Worm (Caenorhabditis elegans): ENCODE results near the gene papl-1.

The papl-1 gene

DNA sequence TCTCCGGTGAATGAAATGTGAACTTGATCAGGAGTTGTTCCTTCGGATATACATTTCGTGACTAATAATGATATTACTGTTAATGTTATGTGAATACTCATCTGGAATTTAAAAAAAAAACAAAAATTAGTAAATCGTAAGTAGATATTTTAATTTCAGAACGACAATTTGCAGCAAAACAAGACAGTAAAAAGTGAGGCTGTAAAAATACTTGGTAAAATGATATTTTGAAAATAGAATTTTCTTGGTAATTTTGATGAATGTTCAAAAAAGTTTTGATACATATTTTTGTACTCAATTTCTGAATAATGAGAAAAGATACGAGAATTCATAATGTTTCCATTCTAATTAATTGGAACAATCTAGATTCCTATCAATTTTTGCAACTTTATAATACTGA, at the start of gene papl-1:
papl-1 (minus strand) TSS at position 101 of the 400 bp plus-strand sequence.
- TF ChIP-seq ceh-40 (GFP tag; IDR thresholded peaks at IDR 0.05) (no peak), hlh-12 (tag; optimal IDR thresholded peaks at IDR 0.05) (no peak), nhr-90 (tag; optimal IDR thresholded peaks at IDR 0.05) (no peak), mel-28 (tag; optimal IDR thresholded peaks at IDR 0.05; ENCODE audit: borderline replicate concordance) (no peak), die-1 (tag; optimal IDR thresholded peaks at IDR 0.05) (no peak), F52B5.7 (tag; optimal IDR thresholded peaks at IDR 0.05) (no peak), F57A8.1 (GFP tag; optimal IDR thresholded peaks at IDR 0.05) (no peak), nfya-1 (tag; optimal IDR thresholded peaks at IDR 0.05; ENCODE audit: borderline replicate concordance, insufficient read depth) (no peak), B0035.1 (tag; optimal IDR thresholded peaks at IDR 0.05) (no peak), hrde-1 (tag; optimal IDR thresholded peaks at IDR 0.05; ENCODE audit: borderline replicate concordance) (no peak), F23B12.7 (tag; optimal IDR thresholded peaks at IDR 0.05; ENCODE audit: insufficient read depth) (no peak), F10E7.11 (tag; optimal IDR thresholded peaks at IDR 0.05) (no peak), Y53G8AR.9 (GFP tag; conservative IDR thresholded peaks at IDR 0.05) (no peak), B0019.2 (GFP tag; conservative IDR thresholded peaks at IDR 0.05) (no peak), aptf-2 (GFP tag; conservative IDR thresholded peaks at IDR 0.05) (no peak), D2030.7 (GFP tag; IDR thresholded peaks at IDR 0.05) (no peak), F37B4.10 (GFP tag; IDR thresholded peaks at IDR 0.05) (no peak), ama-1 (optimal IDR thresholded peaks at IDR 0.05) (no peak), ama-1 (GFP tag; optimal IDR thresholded peaks at IDR 0.05) (no peak), pha-4 (tag; optimal IDR thresholded peaks at IDR 0.05) (no peak)

DNA sequence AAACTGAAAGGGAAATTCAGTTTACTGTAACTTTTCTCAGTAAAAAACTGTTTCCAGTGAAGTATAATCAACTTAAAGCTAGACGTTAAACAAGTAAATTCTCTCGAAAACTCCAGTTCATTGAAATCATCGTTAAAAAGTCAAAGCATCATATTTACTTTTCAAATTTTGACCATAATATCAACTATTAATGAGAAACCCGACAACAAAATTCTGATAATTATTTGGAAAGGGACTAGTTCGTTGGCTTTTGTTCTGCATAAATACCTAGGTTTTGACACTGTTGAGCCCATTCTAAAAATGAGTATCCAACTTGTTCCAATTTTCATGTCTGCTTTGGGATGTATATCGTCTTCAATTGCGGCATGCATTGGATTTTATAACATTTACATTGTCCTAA, 46.6 kb upstream of the papl-1 start, which contains the start of gene ZC443.7:
ZC443.7 (plus strand) TSS at position 301 of the 400 bp plus-strand sequence.
- TF ChIP-seq snpc-1.1 (tag; optimal IDR thresholded peaks at IDR 0.05; ENCODE audit: insufficient read depth) (no peak), pha-4 (tag; optimal IDR thresholded peaks at IDR 0.05) (no peak), sea-2 (GFP tag; IDR thresholded peaks at IDR 0.05) (no peak), ztf-25 (GFP tag; IDR thresholded peaks at IDR 0.05) (no peak), somi-1 (GFP tag; optimal IDR thresholded peaks at IDR 0.05) (no peak), akir-1 (GFP tag; optimal IDR thresholded peaks at IDR 0.05) (no peak), nfya-1 (tag; optimal IDR thresholded peaks at IDR 0.05; ENCODE audit: borderline replicate concordance, insufficient read depth) (no peak), Y67H2A.10 (GFP tag; conservative IDR thresholded peaks at IDR 0.05) (no peak), madf-10 (tag; optimal IDR thresholded peaks at IDR 0.05) (no peak), T26A5.8 (tag; optimal IDR thresholded peaks at IDR 0.05) (no peak), lin-54 (GFP tag; optimal IDR thresholded peaks at IDR 0.05) (no peak)

DNA sequence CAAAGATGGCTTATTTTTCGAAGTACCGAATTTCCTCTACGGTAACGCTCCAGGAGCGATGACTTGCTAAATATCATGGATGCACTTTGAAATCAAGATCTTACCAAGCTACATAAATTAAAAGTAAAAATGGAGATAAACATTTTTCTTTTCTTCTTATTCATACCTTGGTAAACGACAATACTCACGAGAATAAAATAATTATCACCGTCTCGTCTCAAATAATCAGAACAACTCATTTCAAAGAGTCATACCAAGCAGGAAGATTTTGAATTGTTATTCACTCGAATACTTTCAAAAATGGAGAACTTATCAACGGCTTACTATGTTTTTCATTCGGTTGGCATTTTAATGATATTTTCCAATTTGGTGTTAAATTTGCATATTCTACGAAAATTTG, 43.7 kb upstream of the papl-1 start, which contains the start of gene srbc-45:
srbc-45 (plus strand) TSS at position 301 of the 400 bp plus-strand sequence.
- TF ChIP-seq lag-1 (GFP tag; IDR thresholded peaks at IDR 0.05), result no peak
- no peak for TF ChIP-seq rpc-1 (optimal IDR thresholded peaks at IDR 0.05)
- TF ChIP-seq rpc-1 (tag; optimal IDR thresholded peaks at IDR 0.05), result no peak
- no peak for TF ChIP-seq ztf-18 (tag; optimal IDR thresholded peaks at IDR 0.05)
- no peak for TF ChIP-seq lir-1 (GFP tag; conservative IDR thresholded peaks at IDR 0.05)
- TF ChIP-seq unc-62 (GFP tag; optimal IDR thresholded peaks at IDR 0.05), result no peak
- TF ChIP-seq nhr-120 (GFP tag; IDR thresholded peaks at IDR 0.05), result no peak
- no peak for TF ChIP-seq lsy-27 (tag; optimal IDR thresholded peaks at IDR 0.05; ENCODE audit: borderline replicate concordance, insufficient read depth)
- no peak for TF ChIP-seq efl-1 (GFP tag; optimal IDR thresholded peaks at IDR 0.05)
- no peak for TF ChIP-seq F33H1.4 (GFP tag; IDR thresholded peaks at IDR 0.05)
- no peak for TF ChIP-seq egl-44 (GFP tag; IDR thresholded peaks at IDR 0.05)
- no peak for TF ChIP-seq Y79H2A.3 (GFP tag; conservative IDR thresholded peaks at IDR 0.05)
- TF ChIP-seq lin-35 (GFP tag; optimal IDR thresholded peaks at IDR 0.05), result no peak
- TF ChIP-seq nhr-27 (tag; optimal IDR thresholded peaks at IDR 0.05), result no peak
- no peak for TF ChIP-seq aptf-3 (GFP tag; IDR thresholded peaks at IDR 0.05)
- no peak for TF ChIP-seq sdz-38 (tag; optimal IDR thresholded peaks at IDR 0.05)
- TF ChIP-seq hmg-1.2 (GFP tag; IDR thresholded peaks at IDR 0.05), result no peak
- TF ChIP-seq nhr-80 (tag; optimal IDR thresholded peaks at IDR 0.05), result no peak

Measured in whole organism, young adult.